Worm (Caenorhabditis elegans): Measurements from ENCODE around the gene R160.12.

The R160.12 gene

DNA sequence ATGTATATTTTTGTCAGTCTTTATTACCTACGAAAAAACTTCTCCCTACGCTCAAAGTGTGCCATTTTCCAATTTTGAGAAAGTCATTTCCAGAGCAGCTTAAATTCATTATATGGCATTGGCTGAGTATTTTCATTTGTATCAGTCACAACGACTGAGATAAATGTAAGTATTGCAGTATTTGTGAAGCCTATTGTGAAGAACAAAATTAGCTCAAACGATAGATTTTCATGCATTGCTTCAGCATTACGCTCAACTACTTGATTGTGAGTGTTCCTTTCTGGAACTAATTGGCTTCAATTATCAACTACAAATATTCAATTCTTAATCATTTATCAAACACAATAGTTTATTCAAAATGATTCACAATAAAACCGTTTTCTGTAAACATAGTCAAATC, at the start of gene R160.12:
TSS of gene R160.12 (minus strand) at position 101 of the 400 bp plus-strand sequence.
- no peak for TF ChIP-seq R02D3.7 (tag; optimal IDR thresholded peaks at IDR 0.05)
- TF ChIP-seq ztf-11 (tag; optimal IDR thresholded peaks at IDR 0.05) = no peak
- no peak for TF ChIP-seq lsy-12 (tag; optimal IDR thresholded peaks at IDR 0.05)
- no peak for TF ChIP-seq lin-15B (tag; optimal IDR thresholded peaks at IDR 0.05)
- no peak for TF ChIP-seq ceh-28 (tag; optimal IDR thresholded peaks at IDR 0.05)
- no peak for TF ChIP-seq nhr-67 (tag; optimal IDR thresholded peaks at IDR 0.05)
- TF ChIP-seq elt-2 (tag; optimal IDR thresholded peaks at IDR 0.05) = no peak
- no peak for TF ChIP-seq daf-12 (tag; optimal IDR thresholded peaks at IDR 0.05)
- no peak for TF ChIP-seq nhr-237 (tag; optimal IDR thresholded peaks at IDR 0.05)
- TF ChIP-seq snpc-4 (tag; optimal IDR thresholded peaks at IDR 0.05) = no peak
- no peak for TF ChIP-seq egl-5 (tag; optimal IDR thresholded peaks at IDR 0.05)
- no peak for TF ChIP-seq ama-1 (optimal IDR thresholded peaks at IDR 0.05)
- no peak for TF ChIP-seq nhr-76 (tag; optimal IDR thresholded peaks at IDR 0.05)
- no peak for TF ChIP-seq sea-2 (GFP tag; optimal IDR thresholded peaks at IDR 0.05)
- no peak for TF ChIP-seq lin-39 (tag; optimal IDR thresholded peaks at IDR 0.05)
- no peak for TF ChIP-seq nhr-23 (tag; optimal IDR thresholded peaks at IDR 0.05)
- no peak for TF ChIP-seq nhr-25 (tag; optimal IDR thresholded peaks at IDR 0.05)
- no peak for TF ChIP-seq nhr-77 (tag; optimal IDR thresholded peaks at IDR 0.05)
- no peak for TF ChIP-seq elt-3 (tag; optimal IDR thresholded peaks at IDR 0.05)

DNA sequence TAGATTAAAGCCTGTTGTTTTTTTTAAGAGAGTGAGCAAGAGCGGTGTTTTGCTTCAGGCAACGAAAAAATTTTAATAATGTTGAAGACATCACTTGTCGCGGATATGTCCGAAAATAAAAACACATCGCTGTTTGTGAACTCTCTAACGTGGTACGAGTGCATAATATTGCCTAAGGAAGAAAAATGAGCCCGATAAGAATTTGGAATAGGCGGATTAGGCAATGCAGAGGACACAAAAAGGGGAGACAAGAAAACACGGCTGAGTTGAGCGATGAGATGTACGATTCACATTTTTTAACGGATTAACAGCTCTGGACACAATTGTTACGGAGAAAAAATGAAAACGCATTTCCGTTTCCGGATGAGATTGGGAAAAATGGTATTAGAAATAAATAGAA, 49.8 kb upstream of the R160.12 start:
- TF ChIP-seq fos-1 (tag; optimal IDR thresholded peaks at IDR 0.05) (no peak), egl-5 (tag; optimal IDR thresholded peaks at IDR 0.05) (no peak), elt-1 (tag; optimal IDR thresholded peaks at IDR 0.05) (no peak), mdl-1 (tag; optimal IDR thresholded peaks at IDR 0.05) (no peak), nhr-28 (tag; optimal IDR thresholded peaks at IDR 0.05) (no peak), ceh-28 (tag; optimal IDR thresholded peaks at IDR 0.05) (no peak), lsy-12 (tag; optimal IDR thresholded peaks at IDR 0.05) (no peak), skn-1 (tag; optimal IDR thresholded peaks at IDR 0.05) (no peak), nhr-237 (tag; optimal IDR thresholded peaks at IDR 0.05) (no peak), lin-15B (tag; optimal IDR thresholded peaks at IDR 0.05) (no peak), tbx-2 (tag; optimal IDR thresholded peaks at IDR 0.05) (no peak), unc-62 (GFP tag; optimal IDR thresholded peaks at IDR 0.05) (no peak), nhr-25 (tag; optimal IDR thresholded peaks at IDR 0.05) (no peak)

DNA sequence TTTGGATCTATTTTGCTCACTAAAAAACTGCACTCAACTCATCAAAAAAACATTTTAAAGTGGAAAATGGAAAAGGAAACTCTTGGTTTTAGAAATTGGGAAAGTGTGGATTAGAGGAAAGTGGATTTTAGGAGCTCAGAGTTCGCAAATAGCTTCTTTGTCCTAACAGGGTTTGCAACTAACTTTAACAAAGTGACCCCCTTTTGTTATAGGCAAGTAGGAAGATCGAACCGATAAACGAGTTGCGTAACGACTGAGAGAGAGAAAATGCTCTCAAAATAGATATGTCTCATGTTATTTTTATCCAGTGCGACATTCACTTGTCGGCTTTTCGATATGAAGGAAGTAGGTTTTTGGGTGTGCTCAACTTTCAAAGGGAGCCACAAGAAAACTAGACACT, 48.9 kb upstream of the R160.12 start:
- TF ChIP-seq nhr-237 (tag; optimal IDR thresholded peaks at IDR 0.05) (no peak), nhr-43 (tag; optimal IDR thresholded peaks at IDR 0.05; ENCODE audit: poor library complexity, severe bottlenecking) (no peak), nhr-28 (tag; optimal IDR thresholded peaks at IDR 0.05) (no peak), nhr-67 (tag; optimal IDR thresholded peaks at IDR 0.05) (no peak), lin-39 (tag; optimal IDR thresholded peaks at IDR 0.05) (no peak), fkh-2 (tag; optimal IDR thresholded peaks at IDR 0.05) (no peak), nhr-25 (tag; optimal IDR thresholded peaks at IDR 0.05) (no peak), fos-1 (tag; optimal IDR thresholded peaks at IDR 0.05) (no peak), eor-1 (tag; optimal IDR thresholded peaks at IDR 0.05) (no peak)

DNA sequence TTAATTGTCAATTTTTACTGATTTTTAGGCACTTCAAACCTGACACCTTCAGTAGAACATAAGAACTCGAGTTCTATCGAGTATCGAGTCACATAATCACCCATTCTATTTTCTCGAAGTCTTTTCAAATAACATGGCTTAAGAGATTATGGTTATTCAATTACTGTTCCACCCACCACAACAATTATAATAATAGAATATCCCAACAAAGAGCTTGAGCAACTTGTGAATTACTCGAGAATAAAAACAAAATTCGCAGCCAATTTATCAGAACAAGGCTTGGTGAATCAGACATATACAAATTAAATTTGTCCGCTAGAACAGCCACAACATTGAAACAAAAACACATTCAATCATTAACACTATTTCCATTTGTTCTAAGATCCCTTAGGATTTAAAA, 46.7 kb upstream of the R160.12 start:
- no peak for TF ChIP-seq mdl-1 (tag; optimal IDR thresholded peaks at IDR 0.05)
- TF ChIP-seq fkh-10 (GFP tag; optimal IDR thresholded peaks at IDR 0.05) = peak; percentile 33

DNA sequence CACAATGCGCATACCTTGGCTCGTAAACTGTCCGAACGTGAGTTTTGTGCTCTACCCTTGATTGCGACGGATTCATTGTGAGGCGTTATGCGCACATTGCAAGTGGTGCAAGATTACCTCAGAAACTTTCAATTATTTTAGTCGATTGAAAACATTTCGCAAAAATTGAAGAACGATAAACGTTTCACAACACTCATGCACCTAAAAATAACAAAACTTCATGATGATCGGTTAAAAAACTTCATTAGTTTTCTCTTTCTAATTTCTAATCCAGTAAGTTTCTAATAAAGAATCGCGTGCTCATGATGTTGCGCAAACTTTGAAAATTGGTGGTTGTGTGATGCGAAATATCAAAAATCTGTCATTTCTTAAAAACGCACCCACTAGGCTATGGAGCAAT, 41.2 kb upstream of the R160.12 start, which contains the start of gene dop-1:
TSS of gene dop-1 (minus strand) at position 101 of the 400 bp plus-strand sequence.
- no peak for TF ChIP-seq zag-1 (tag; optimal IDR thresholded peaks at IDR 0.05)
- TF ChIP-seq mdl-1 (tag; optimal IDR thresholded peaks at IDR 0.05) = no peak
- no peak for TF ChIP-seq pqm-1 (tag; optimal IDR thresholded peaks at IDR 0.05)
- TF ChIP-seq lin-15B (tag; optimal IDR thresholded peaks at IDR 0.05) = no peak
- TF ChIP-seq elt-2 (tag; optimal IDR thresholded peaks at IDR 0.05) = no peak
- no peak for TF ChIP-seq tbx-2 (tag; optimal IDR thresholded peaks at IDR 0.05)
- no peak for TF ChIP-seq ZK546.5 (tag; optimal IDR thresholded peaks at IDR 0.05)
- TF ChIP-seq nhr-43 (tag; optimal IDR thresholded peaks at IDR 0.05; ENCODE audit: poor library complexity, severe bottlenecking) = no peak
- TF ChIP-seq mml-1 (tag; optimal IDR thresholded peaks at IDR 0.05) = no peak
- no peak for TF ChIP-seq egl-5 (tag; optimal IDR thresholded peaks at IDR 0.05)
- no peak for TF ChIP-seq sea-2 (GFP tag; optimal IDR thresholded peaks at IDR 0.05)
- no peak for TF ChIP-seq ceh-28 (tag; optimal IDR thresholded peaks at IDR 0.05)
- no peak for TF ChIP-seq hmg-11 (tag; optimal IDR thresholded peaks at IDR 0.05)
- no peak for TF ChIP-seq nhr-77 (tag; optimal IDR thresholded peaks at IDR 0.05)

Data from whole organism, L3 larva.